Worm (Caenorhabditis elegans) whole organism, late embryonic: ENCODE data around the gene fbxa-219.

Experiments used
- K09A11.1 ChIP-seq: sonication (generic microtip); optimal IDR thresholded peaks from 2 replicates; lab custom pipeline; 2017; ENCODE audit warnings: antibody characterized with exemption, mild to moderate bottlenecking, missing genetic modification characterization, missing compliant biosample characterization; ENCODE audit not compliant: insufficient read depth
- elt-2 ChIP-seq: sonication (generic microtip); optimal IDR thresholded peaks from 2 replicates; lab custom pipeline; 2016; ENCODE audit warnings: missing genetic modification reagents, missing genetic modification characterization, missing compliant biosample characterization
- hlh-30 ChIP-seq: sonication (generic microtip); optimal IDR thresholded peaks from 2 replicates; lab custom pipeline; 2017; ENCODE audit warnings: antibody characterized with exemption, missing genetic modification characterization, missing compliant biosample characterization; ENCODE audit not compliant: insufficient read depth
- rnt-1 ChIP-seq: sonication (generic microtip); optimal IDR thresholded peaks from 2 replicates; lab custom pipeline; 2016; ENCODE audit warnings: missing genetic modification characterization, missing compliant biosample characterization

ce11 chrIII:2324703-2325102 is 33.5 kb downstream of the fbxa-219 start:
- TF ChIP-seq elt-2 (no peak), rnt-1 (tag; lab: Kevin White, UChicago) (no peak), hlh-30 (tag; lab: Kevin White, UChicago) (no peak), K09A11.1 (tag; lab: Kevin White, UChicago) (no peak)
